Worm (Caenorhabditis elegans): Measurements from ENCODE around the gene moc-2.

The moc-2 gene

ce11 chrV:6524757-6525156 lies 20.8 kb upstream of the moc-2 start, which contains the start of gene acs-1:
Gene acs-1 (plus strand): TSS chrV:6524989.
- TF ChIP-seq T26A8.4 (GFP tag; IDR thresholded peaks at IDR 0.05) (no peak), set-16 (GFP tag; IDR thresholded peaks at IDR 0.05) (no peak), T20F7.1 (GFP tag; optimal IDR thresholded peaks at IDR 0.05) (no peak), daf-16 (GFP tag; optimal IDR thresholded peaks at IDR 0.05) (no peak), daf-16 (tag; optimal IDR thresholded peaks at IDR 0.05) (peak; percentile 69), unc-130 (GFP tag; optimal IDR thresholded peaks at IDR 0.05) (no peak), ces-1 (GFP tag; optimal IDR thresholded peaks at IDR 0.05) (no peak), unc-39 (tag; optimal IDR thresholded peaks at IDR 0.05) (no peak), zag-1 (tag; optimal IDR thresholded peaks at IDR 0.05) (no peak), dmd-6 (GFP tag; IDR thresholded peaks at IDR 0.05) (peak; percentile 89), ZK546.5 (tag; optimal IDR thresholded peaks at IDR 0.05) (no peak), ceh-32 (tag; optimal IDR thresholded peaks at IDR 0.05; ENCODE audit: poor library complexity) (no peak), tag-97 (GFP tag; IDR thresholded peaks at IDR 0.05) (no peak), ztf-11 (tag; optimal IDR thresholded peaks at IDR 0.05) (no peak), egl-27 (tag; optimal IDR thresholded peaks at IDR 0.05) (no peak), zip-2 (tag; optimal IDR thresholded peaks at IDR 0.05) (no peak), nhr-237 (tag; optimal IDR thresholded peaks at IDR 0.05) (no peak), Y48G9A.11 (GFP tag; IDR thresholded peaks at IDR 0.05) (no peak), lin-38 (GFP tag; IDR thresholded peaks at IDR 0.05) (no peak), nhr-77 (tag; optimal IDR thresholded peaks at IDR 0.05) (peak; percentile 6), nhr-102 (tag; optimal IDR thresholded peaks at IDR 0.05) (no peak), lin-39 (tag; optimal IDR thresholded peaks at IDR 0.05) (no peak), nhr-111 (GFP tag; optimal IDR thresholded peaks at IDR 0.05) (no peak), F49E8.2 (tag; optimal IDR thresholded peaks at IDR 0.05; ENCODE audit: borderline replicate concordance) (no peak), unc-62 (GFP tag; optimal IDR thresholded peaks at IDR 0.05 in 1 of 2) (no peak), unc-62 (tag; optimal IDR thresholded peaks at IDR 0.05) (no peak), duxl-1 (tag; optimal IDR thresholded peaks at IDR 0.05; ENCODE audit: poor library complexity) (no peak), dve-1 (tag; optimal IDR thresholded peaks at IDR 0.05; ENCODE audit: insufficient read depth) (peak; percentile 63), dmd-9 (GFP tag; IDR thresholded peaks at IDR 0.05) (no peak), nhr-28 (tag; optimal IDR thresholded peaks at IDR 0.05) (peak; percentile 71), nhr-48 (tag; optimal IDR thresholded peaks at IDR 0.05) (no peak), nhr-25 (tag; optimal IDR thresholded peaks at IDR 0.05; ENCODE audit: borderline replicate concordance, insufficient read depth) (no peak), ceh-82 (tag; optimal IDR thresholded peaks at IDR 0.05) (no peak), R02D3.7 (tag; optimal IDR thresholded peaks at IDR 0.05) (no peak), lin-13 (GFP tag; optimal IDR thresholded peaks at IDR 0.05) (no peak), cey-2 (tag; optimal IDR thresholded peaks at IDR 0.05; ENCODE audit: borderline replicate concordance, insufficient read depth) (no peak), F26F4.8 (GFP tag; conservative IDR thresholded peaks at IDR 0.05) (no peak), lir-3 (tag; optimal IDR thresholded peaks at IDR 0.05) (no peak), saeg-2 (GFP tag; IDR thresholded peaks at IDR 0.05) (no peak), ztf-7 (tag; optimal IDR thresholded peaks at IDR 0.05) (no peak), fos-1 (tag; optimal IDR thresholded peaks at IDR 0.05) (no peak), mxl-3 (GFP tag; optimal IDR thresholded peaks at IDR 0.05) (peak; percentile 52), madf-9 (GFP tag; conservative IDR thresholded peaks at IDR 0.05) (no peak), nhr-42 (GFP tag; IDR thresholded peaks at IDR 0.05) (no peak), hlh-11 (tag; optimal IDR thresholded peaks at IDR 0.05) (peak; percentile 86), nhr-76 (tag; optimal IDR thresholded peaks at IDR 0.05) (no peak), pha-4 (GFP tag; IDR thresholded peaks at IDR 0.05) (no peak), pha-4 (tag; optimal IDR thresholded peaks at IDR 0.05) (no peak), attf-4 (tag; optimal IDR thresholded peaks at IDR 0.05) (no peak), nhr-41 (GFP tag; IDR thresholded peaks at IDR 0.05) (no peak), spr-1 (tag; optimal IDR thresholded peaks at IDR 0.05) (no peak), lim-7 (GFP tag; IDR thresholded peaks at IDR 0.05) (no peak), daf-19 (GFP tag; conservative IDR thresholded peaks at IDR 0.05) (no peak)

All from whole organism, L4 larva.